Worm (Caenorhabditis elegans) whole organism, L4 larva: ENCODE measurements around the gene uso-1.
"Not testable (repeated sequence)": the region's sequence is repeated elsewhere in the genome, so short reads cannot be mapped to it uniquely, and the experiment has no call there.

ENCODE experiments used
- D1046.2 ChIP-seq: fragments of 200-800 bp; sonication (Bioruptor generic); IDR thresholded peaks from 2 replicates; pipeline ENCODE4 v1.3.6; 2022; ENCODE audit warnings: missing genetic modification characterization, missing compliant biosample characterization
- F26F4.8 ChIP-seq: fragments of 200-800 bp; sonication (Bioruptor generic); conservative IDR thresholded peaks from 2 replicates; pipeline ENCODE4 v1.3.6; 2022; ENCODE audit warnings: missing genetic modification characterization, missing compliant biosample characterization
- F37D6.2 ChIP-seq: sonication (generic microtip); optimal IDR thresholded peaks from 2 replicates; lab custom pipeline; 2016; ENCODE audit warnings: mild to moderate bottlenecking, missing genetic modification characterization, missing compliant biosample characterization
- Y105C5A.15 ChIP-seq: fragments of 200-800 bp; sonication (Bioruptor generic); IDR thresholded peaks from 2 replicates; pipeline ENCODE4 v1.3.6; 2022; ENCODE audit warnings: missing genetic modification characterization, missing compliant biosample characterization
- ceh-28 ChIP-seq: fragments of 150-350 bp; optimal IDR thresholded peaks from 2 replicates; lab custom pipeline; 2014; ENCODE audit warnings: missing biosample characterization, missing genetic modification reagents, missing genetic modification characterization
- ceh-32 ChIP-seq: sonication (generic microtip); optimal IDR thresholded peaks from 2 replicates; lab custom pipeline; 2016; ENCODE audit warnings: mild to moderate bottlenecking, missing genetic modification characterization, missing compliant biosample characterization; ENCODE audit not compliant: poor library complexity
- daf-12 ChIP-seq: fragments of 150-350 bp; optimal IDR thresholded peaks from 2 replicates; lab custom pipeline; 2014; ENCODE audit warnings: missing biosample characterization, missing genetic modification reagents, missing genetic modification characterization
- daf-19 ChIP-seq: fragments of 200-800 bp; sonication (Bioruptor generic); conservative IDR thresholded peaks from 2 replicates; pipeline ENCODE4 v1.3.6; 2022; ENCODE audit warnings: missing genetic modification characterization, missing compliant biosample characterization
- dmd-8 ChIP-seq: fragments of 200-800 bp; sonication (Bioruptor generic); IDR thresholded peaks from 2 replicates; pipeline ENCODE4 v1.3.6; 2022; ENCODE audit warnings: missing genetic modification characterization, missing compliant biosample characterization
- egl-43 ChIP-seq: fragments of 200-800 bp; sonication (Bioruptor generic); IDR thresholded peaks from 2 replicates; pipeline ENCODE4 v1.3.6; 2022; ENCODE audit warnings: missing genetic modification reagents, missing genetic modification characterization, missing compliant biosample characterization
- hlh-30 ChIP-seq: sonication (generic microtip); optimal IDR thresholded peaks from 2 replicates; lab custom pipeline; 2017; ENCODE audit warnings: antibody characterized with exemption, mild to moderate bottlenecking, missing genetic modification characterization, missing compliant biosample characterization; ENCODE audit not compliant: insufficient read depth
- lim-7 ChIP-seq: fragments of 200-800 bp; sonication (Bioruptor generic); IDR thresholded peaks from 2 replicates; pipeline ENCODE4 v1.3.6; 2022; ENCODE audit warnings: missing genetic modification characterization, missing compliant biosample characterization
- lin-1 ChIP-seq: fragments of 200-800 bp; sonication (Bioruptor generic); IDR thresholded peaks from 2 replicates; pipeline ENCODE4 v1.3.6; 2022; ENCODE audit warnings: missing genetic modification reagents, missing genetic modification characterization, missing compliant biosample characterization
- lin-38 ChIP-seq: fragments of 200-800 bp; sonication (Bioruptor generic); IDR thresholded peaks from 2 replicates; pipeline ENCODE4 v1.3.6; 2022; ENCODE audit warnings: missing genetic modification reagents, missing genetic modification characterization, missing compliant biosample characterization
- lin-39 ChIP-seq: fragments of 150-350 bp; optimal IDR thresholded peaks from 2 replicates; lab custom pipeline; 2014; ENCODE audit warnings: missing biosample characterization, missing genetic modification reagents, missing genetic modification characterization
- lsy-2 ChIP-seq, 2 experiments: fragments of 150-350 bp in 1 of 2; sonication (generic microtip) in 1 of 2; optimal IDR thresholded peaks; 2 replicates each; lab custom pipeline; 2014 to 2017; ENCODE audit warnings: missing biosample characterization in 2 of 2, missing genetic modification characterization in 2 of 2
- madf-5 ChIP-seq, 2 experiments: fragments of 200-800 bp; sonication (Bioruptor generic); IDR thresholded peaks; 2 replicates each; pipeline ENCODE4 v1.3.6; 2022; ENCODE audit warnings: missing compliant biosample characterization in 2 of 2, missing genetic modification characterization in 2 of 2
- madf-9 ChIP-seq: fragments of 200-800 bp; sonication (Bioruptor generic); conservative IDR thresholded peaks from 2 replicates; pipeline ENCODE4 v1.3.6; 2022; ENCODE audit warnings: missing genetic modification reagents, missing genetic modification characterization, missing compliant biosample characterization
- mdt-29 ChIP-seq: fragments of 200-800 bp; sonication (Bioruptor generic); IDR thresholded peaks from 2 replicates; pipeline ENCODE4 v1.3.6; 2022; ENCODE audit warnings: missing genetic modification reagents, missing genetic modification characterization, missing compliant biosample characterization
- mxl-2 ChIP-seq: fragments of 200-800 bp; sonication (Bioruptor generic); conservative IDR thresholded peaks from 2 replicates; pipeline ENCODE4 v1.3.6; 2022; ENCODE audit warnings: missing genetic modification reagents, missing genetic modification characterization, missing compliant biosample characterization
- nhr-10 ChIP-seq: fragments of 150-350 bp; optimal IDR thresholded peaks from 2 replicates; lab custom pipeline; 2014; ENCODE audit warnings: missing biosample characterization, missing genetic modification characterization
- nhr-41 ChIP-seq: fragments of 200-800 bp; sonication (Bioruptor generic); IDR thresholded peaks from 2 replicates; pipeline ENCODE4 v1.3.6; 2022; ENCODE audit warnings: missing genetic modification reagents, missing genetic modification characterization, missing compliant biosample characterization
- nhr-42 ChIP-seq: fragments of 200-800 bp; sonication (Bioruptor generic); IDR thresholded peaks from 2 replicates; pipeline ENCODE4 v1.3.6; 2022; ENCODE audit warnings: missing genetic modification characterization, missing compliant biosample characterization
- nhr-77 ChIP-seq: fragments of 150-350 bp; optimal IDR thresholded peaks from 2 replicates; lab custom pipeline; 2014; ENCODE audit warnings: missing biosample characterization, missing genetic modification characterization
- pha-4 ChIP-seq, 2 experiments: fragments of 150-350 bp in 1 of 2; fragments of 200-800 bp in 1 of 2; sonication (Bioruptor generic) in 1 of 2; IDR thresholded peaks in 1 of 2; optimal IDR thresholded peaks in 1 of 2; 2 replicates each; pipeline versions ENCODE4 v1.3.6 to Lab custom; 2014 to 2022; ENCODE audit warnings: missing genetic modification characterization in 2 of 2, missing genetic modification reagents in 2 of 2, missing biosample characterization in 1 of 2, missing compliant biosample characterization in 1 of 2
- php-3 ChIP-seq: fragments of 200-800 bp; sonication (Bioruptor generic); IDR thresholded peaks from 2 replicates; pipeline ENCODE4 v1.3.6; 2022; ENCODE audit warnings: missing genetic modification reagents, missing genetic modification characterization, missing compliant biosample characterization
- set-16 ChIP-seq: fragments of 200-800 bp; sonication (Bioruptor generic); IDR thresholded peaks from 2 replicates; pipeline ENCODE4 v1.3.6; 2022; ENCODE audit warnings: missing genetic modification reagents, missing genetic modification characterization, missing compliant biosample characterization
- snpc-1.2 ChIP-seq: fragments of 200-800 bp; sonication (Bioruptor generic); IDR thresholded peaks from 2 replicates; pipeline ENCODE4 v1.3.6; 2022; ENCODE audit warnings: missing genetic modification reagents, missing genetic modification characterization, missing compliant biosample characterization
- spr-1 ChIP-seq: sonication (generic microtip); optimal IDR thresholded peaks from 2 replicates; lab custom pipeline; 2016; ENCODE audit warnings: mild to moderate bottlenecking, missing genetic modification characterization, missing compliant biosample characterization

The uso-1 gene

ce11 chrIV:13463889-13464288, 9.3 kb upstream of the uso-1 start:
- TF ChIP-seq lin-1 (GFP tag; lab: Robert Waterston, UW), result peak; percentile 71
- peak; percentile 68; the same call in 1 of the 2 replicates for TF ChIP-seq Y105C5A.15 (GFP tag; lab: Robert Waterston, UW)
- peak; percentile 80 for TF ChIP-seq snpc-1.2 (GFP tag; lab: Robert Waterston, UW)
- TF ChIP-seq lin-38, result peak; percentile 52
- TF ChIP-seq madf-5 (GFP tag; IDR thresholded peaks at IDR 0.05; lab: Robert Waterston, UW), result 0 out of 4 replicates have a peak, but pooled peaks of 1 of the 2 experiments have one; percentile 57
- TF ChIP-seq pha-4 (GFP tag; IDR thresholded peaks at IDR 0.05; lab: Robert Waterston, UW), result peak; percentile 39; the same call in 1 of the 2 replicates
- not testable (repeated sequence) for TF ChIP-seq pha-4 (tag; optimal IDR thresholded peaks at IDR 0.05; lab: Kevin White, UChicago)
- TF ChIP-seq lim-7 (GFP tag; lab: Robert Waterston, UW), result peak; percentile 86
- TF ChIP-seq dmd-8 (GFP tag; lab: Robert Waterston, UW), result peak; percentile 67; the same call in 1 of the 2 replicates
- peak; percentile 70 for TF ChIP-seq mdt-29 (GFP tag; lab: Robert Waterston, UW)

- TF ChIP-seq set-16 (GFP tag; lab: Robert Waterston, UW) (peak; percentile 78), nhr-42 (GFP tag; lab: Robert Waterston, UW) (0 out of 2 replicates have a peak, but pooled peaks have one; percentile 22)
- TF ChIP-seq, all 104 proteins: peak for 2; not testable (repeated sequence) for 102
Measured at ce11 chrIV:13462165-13462712, 7.6 kb upstream of the uso-1 start.

ce11 chrIV:13460876-13461275, 6.3 kb upstream of the uso-1 start, which contains the start of gene Y38H8A.12:
Gene Y38H8A.12, minus strand, starts transcription at chrIV:13460976.
- no peak for TF ChIP-seq nhr-42 (GFP tag; lab: Robert Waterston, UW)
- no peak for TF ChIP-seq spr-1 (tag; lab: Kevin White, UChicago)
- no peak for TF ChIP-seq daf-19 (GFP tag; lab: Robert Waterston, UW)
- TF ChIP-seq nhr-41, result no peak
- no peak for TF ChIP-seq mxl-2 (GFP tag; lab: Robert Waterston, UW)
- no peak for TF ChIP-seq F26F4.8 (GFP tag; lab: Robert Waterston, UW)
- TF ChIP-seq ceh-32 (tag; lab: Kevin White, UChicago), result no peak
- TF ChIP-seq madf-9, result no peak
- TF ChIP-seq php-3 (GFP tag; lab: Robert Waterston, UW), result no peak
- no peak for TF ChIP-seq egl-43 (GFP tag; lab: Robert Waterston, UW)
- TF ChIP-seq lsy-2 (tag; optimal IDR thresholded peaks at IDR 0.05; lab: Kevin White, UChicago), result no peak
- no peak for TF ChIP-seq mdt-29 (GFP tag; lab: Robert Waterston, UW)
- no peak for TF ChIP-seq F37D6.2 (tag; lab: Kevin White, UChicago)
- TF ChIP-seq nhr-77 (tag; lab: Kevin White, UChicago), result no peak
- no peak for TF ChIP-seq D1046.2 (GFP tag; lab: Robert Waterston, UW)
- no peak for TF ChIP-seq lin-39
- no peak for TF ChIP-seq lin-1 (GFP tag; lab: Robert Waterston, UW)
- TF ChIP-seq daf-12 (tag; lab: Kevin White, UChicago), result no peak
- TF ChIP-seq, all 104 proteins: peak for 0

ce11 chrIV:13458237-13458636, 3.6 kb upstream of the uso-1 start:
- TF ChIP-seq set-16 (GFP tag; lab: Robert Waterston, UW) (peak; percentile 61), nhr-10 (tag; lab: Kevin White, UChicago) (no peak), hlh-30 (tag; lab: Kevin White, UChicago) (no peak)
- TF ChIP-seq, all 104 proteins: peak for 1

ce11 chrIV:13456893-13457292, 2.3 kb upstream of the uso-1 start:
- no peak for TF ChIP-seq ceh-28 (tag; lab: Kevin White, UChicago)
- peak; percentile 34; the same call in 1 of the 2 replicates for TF ChIP-seq lin-38
